Worm (Caenorhabditis elegans): ENCODE measurements around the gene M02H5.8.

Gene M02H5.8

DNA sequence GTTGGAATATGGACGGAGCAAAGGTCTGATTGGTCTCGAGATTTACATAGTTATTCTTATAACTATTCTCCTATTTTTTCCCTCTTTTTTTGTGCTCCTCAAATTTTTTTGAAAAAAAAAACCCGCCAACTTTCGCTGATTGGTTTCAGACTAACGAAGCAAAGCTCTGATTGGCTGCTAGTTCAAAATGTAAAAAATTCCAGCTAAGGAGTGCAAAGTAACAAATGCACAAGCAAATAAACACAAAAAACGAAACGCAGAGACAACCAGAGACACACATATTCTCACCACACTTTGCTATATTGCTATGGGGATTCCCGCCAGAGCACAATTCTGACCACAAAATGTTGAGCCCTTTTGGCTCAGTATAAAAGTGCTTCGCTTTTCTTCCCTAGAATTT, 47.6 kb downstream of the M02H5.8 start, which contains the start of gene T01G6.1:
T01G6.1 (plus strand) TSS at position 301 of the 400 bp plus-strand sequence.
- no peak for TF ChIP-seq isw-1 (GFP tag; IDR thresholded peaks at IDR 0.05)

Measured in whole organism, L1 larva.